Worm (Caenorhabditis elegans) whole organism, L3 larva: ENCODE measurements around the gene T21B10.3.
A peak's percentile ranks its signal among the peaks of the same experiment; 100 is the strongest.

Experiments used
- R02D3.7 ChIP-seq: fragments of 150-350 bp; optimal IDR thresholded peaks from 2 replicates; lab custom pipeline; 2014; ENCODE audit warnings: missing biosample characterization, missing genetic modification characterization
- ama-1 ChIP-seq: fragments of 150-350 bp; optimal IDR thresholded peaks from 2 replicates; lab custom pipeline; 2018
- elt-2 ChIP-seq: sonication (generic microtip); optimal IDR thresholded peaks from 2 replicates; lab custom pipeline; 2016; ENCODE audit warnings: missing genetic modification reagents, mild to moderate bottlenecking, missing genetic modification characterization, missing compliant biosample characterization
- elt-3 ChIP-seq, 3 experiments: fragments of 150-350 bp in 1 of 3; sonication (generic microtip) in 2 of 3; optimal IDR thresholded peaks; 2 replicates in 2 of 3; 4 replicates in 1 of 3; lab custom pipeline; 2014 to 2017; ENCODE audit warnings: missing biosample characterization in 3 of 3, missing genetic modification characterization in 3 of 3
- eor-1 ChIP-seq, 2 experiments: fragments of 150-350 bp; optimal IDR thresholded peaks; 2 replicates each; lab custom pipeline; 2014 to 2018; ENCODE audit warnings: missing biosample characterization in 2 of 2, missing genetic modification characterization in 2 of 2
- hmg-11 ChIP-seq: sonication (generic microtip); optimal IDR thresholded peaks from 2 replicates; lab custom pipeline; 2016; ENCODE audit warnings: missing genetic modification characterization, missing compliant biosample characterization
- jun-1 ChIP-seq: fragments of 150-350 bp; optimal IDR thresholded peaks from 2 replicates; lab custom pipeline; 2014; ENCODE audit warnings: missing biosample characterization, missing genetic modification reagents, missing genetic modification characterization
- nfya-1 ChIP-seq: sonication (generic microtip); optimal IDR thresholded peaks from 2 replicates; lab custom pipeline; 2017; ENCODE audit warnings: missing genetic modification characterization, mild to moderate bottlenecking, missing compliant biosample characterization, antibody characterized with exemption, moderate library complexity; ENCODE audit not compliant: insufficient read depth
- nhr-237 ChIP-seq: fragments of 150-350 bp; optimal IDR thresholded peaks from 2 replicates; lab custom pipeline; 2014; ENCODE audit warnings: missing biosample characterization, missing genetic modification characterization
- nhr-25 ChIP-seq: sonication (generic microtip); optimal IDR thresholded peaks from 2 replicates; lab custom pipeline; 2017; ENCODE audit warnings: missing biosample characterization, missing genetic modification characterization
- nhr-76 ChIP-seq: fragments of 150-350 bp; sonication (generic microtip); optimal IDR thresholded peaks from 5 replicates; lab custom pipeline; 2014; ENCODE audit warnings: missing biosample characterization, missing genetic modification characterization
- pha-4 ChIP-seq: fragments of 150-350 bp; optimal IDR thresholded peaks from 2 replicates; lab custom pipeline; 2014; ENCODE audit warnings: missing biosample characterization, missing genetic modification reagents, missing genetic modification characterization
- ztf-4 ChIP-seq: fragments of 150-350 bp; optimal IDR thresholded peaks from 2 replicates; lab custom pipeline; 2014; ENCODE audit warnings: missing biosample characterization, missing genetic modification characterization

T21B10.3 gene

ce11 chrII:8973516-8974043, 39.4 kb downstream of the T21B10.3 start, which contains the start of gene tomm-40:
Gene tomm-40, minus strand, starts transcription at chrII:8973566.
- no peak for TF ChIP-seq ztf-4
- no peak for TF ChIP-seq elt-3 (tag; optimal IDR thresholded peaks at IDR 0.05; lab: Kevin White, UChicago)
- TF ChIP-seq nhr-76 (tag; lab: Kevin White, UChicago), result no peak
- no peak for TF ChIP-seq nfya-1 (tag; lab: Kevin White, UChicago)
- no peak for TF ChIP-seq nhr-237
- TF ChIP-seq jun-1 (tag; lab: Kevin White, UChicago), result no peak
- TF ChIP-seq nhr-25 (tag; lab: Kevin White, UChicago), result no peak
- peak; percentile 4 for TF ChIP-seq pha-4 (tag; lab: Kevin White, UChicago)
- TF ChIP-seq hmg-11 (tag; lab: Kevin White, UChicago), result peak; percentile 27
- TF ChIP-seq ama-1 (lab: Kevin White, UChicago), result no peak

- no peak for TF ChIP-seq R02D3.7 (tag; lab: Kevin White, UChicago)
Measured at ce11 chrII:8982683-8983082, 48.5 kb downstream of the T21B10.3 start, which contains the start of gene C18E9.7. Gene C18E9.7, minus strand, starts transcription at chrII:8982783.

ce11 chrII:8987962-8988361, 53.8 kb downstream of the T21B10.3 start, which contains the start of gene C18E9.8:
Gene C18E9.8, minus strand, starts transcription at chrII:8988062.
- no peak for TF ChIP-seq eor-1 (tag; optimal IDR thresholded peaks at IDR 0.05; lab: Kevin White, UChicago)
- peak; percentile 36 for TF ChIP-seq elt-2 (tag; lab: Kevin White, UChicago)
